Fruit fly (Drosophila melanogaster) whole organism, adult: Measurements from ENCODE around the gene Or71a.

Experiments
- CG14711 ChIP-seq: fragments of 200-800 bp; sonication (Bioruptor generic); optimal IDR thresholded peaks from 2 replicates; lab custom pipeline; 2018; ENCODE audit warnings: missing biosample characterization, mild to moderate bottlenecking, missing genetic modification characterization, moderate library complexity
- CG1620 ChIP-seq: fragments of 200-800 bp; sonication (Bioruptor generic); optimal IDR thresholded peaks from 2 replicates; lab custom pipeline; 2016; ENCODE audit warnings: missing biosample characterization, missing genetic modification characterization
- CG5204 ChIP-seq: fragments of 200-800 bp; sonication (Bioruptor generic); optimal IDR thresholded peaks from 2 replicates; lab custom pipeline; 2016; ENCODE audit warnings: missing biosample characterization, missing genetic modification characterization
- CG7045 ChIP-seq: fragments of 200-800 bp; sonication (Bioruptor generic); optimal IDR thresholded peaks from 2 replicates; lab custom pipeline; 2017; ENCODE audit warnings: missing biosample characterization, mild to moderate bottlenecking, missing genetic modification characterization
- Hr96 ChIP-seq: fragments of 200-800 bp; sonication (Bioruptor generic); optimal IDR thresholded peaks from 2 replicates; lab custom pipeline; 2016; ENCODE audit warnings: missing biosample characterization, missing genetic modification characterization
- bab1 ChIP-seq: fragments of 200-800 bp; sonication (Bioruptor generic); optimal IDR thresholded peaks from 3 replicates; lab custom pipeline; 2019; ENCODE audit warnings: missing biosample characterization, mild to moderate bottlenecking, missing genetic modification characterization, moderate library complexity
- kay ChIP-seq: fragments of 200-800 bp; sonication (Bioruptor generic); peaks from one replicate; lab custom pipeline; 2016; ENCODE audit warnings: missing biosample characterization, missing genetic modification characterization, borderline replicate concordance
- tj ChIP-seq: fragments of 200-800 bp; sonication (Bioruptor generic); optimal IDR thresholded peaks from 3 replicates; lab custom pipeline; 2017; ENCODE audit warnings: missing biosample characterization, mild to moderate bottlenecking, missing genetic modification characterization, moderate library complexity
- toe ChIP-seq: fragments of 200-800 bp; sonication (Bioruptor generic); optimal IDR thresholded peaks from 2 replicates; lab custom pipeline; 2016; ENCODE audit warnings: missing biosample characterization, missing genetic modification characterization

DNA sequence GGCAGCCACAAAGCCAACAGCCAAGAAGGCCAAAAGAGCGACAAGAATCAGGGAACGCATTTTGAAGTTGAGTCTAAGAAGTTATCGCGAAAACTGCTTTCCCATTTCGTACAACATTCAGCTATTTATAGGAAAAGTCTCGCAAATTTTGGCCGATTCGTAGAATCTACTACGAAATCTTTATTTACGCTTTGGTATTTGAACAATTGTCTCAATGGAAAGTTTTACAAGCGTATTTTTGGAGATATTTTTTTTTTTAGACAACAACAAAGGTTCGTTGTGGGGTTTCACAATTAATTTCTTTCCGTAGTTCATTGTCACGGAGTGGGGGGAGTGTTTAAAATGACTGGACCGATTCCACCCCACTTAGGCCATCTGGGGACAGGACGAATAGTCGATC is 27.5 kb downstream of the Or71a start, which contains the start of gene CG12310:
- no peak for TF ChIP-seq kay (GFP tag; lab: Kevin White, UChicago)
- TF ChIP-seq toe (GFP tag; lab: Kevin White, UChicago): no peak
- no peak for TF ChIP-seq Hr96 (GFP tag; lab: Kevin White, UChicago)
- TF ChIP-seq CG1620 (GFP tag; lab: Kevin White, UChicago): no peak
- TF ChIP-seq bab1: no peak
- no peak for TF ChIP-seq tj (GFP tag; lab: Kevin White, UChicago)
- TF ChIP-seq CG7045 (GFP tag; lab: Kevin White, UChicago): no peak
- TF ChIP-seq CG5204 (GFP tag; lab: Kevin White, UChicago): no peak
- TF ChIP-seq CG14711: no peak
